Worm (Caenorhabditis elegans): ENCODE results near the gene Y47D3A.34.

Y47D3A.34 gene

ce11 chrIII:11185483-11186115, 49.1 kb downstream of the Y47D3A.34 start:
- TF ChIP-seq zag-1 (tag; optimal IDR thresholded peaks at IDR 0.05), result peak; percentile 89
- TF ChIP-seq ztf-4 (tag; optimal IDR thresholded peaks at IDR 0.05), result no peak
- peak; percentile 32 for TF ChIP-seq sem-4 (tag; optimal IDR thresholded peaks at IDR 0.05)
- TF ChIP-seq nhr-23 (tag; optimal IDR thresholded peaks at IDR 0.05), result no peak
- TF ChIP-seq unc-39 (tag; optimal IDR thresholded peaks at IDR 0.05), result no peak
- no peak for TF ChIP-seq nhr-129 (tag; optimal IDR thresholded peaks at IDR 0.05)
- no peak for TF ChIP-seq egl-27 (tag; optimal IDR thresholded peaks at IDR 0.05)
- TF ChIP-seq peb-1 (tag; optimal IDR thresholded peaks at IDR 0.05), result no peak
- TF ChIP-seq aly-2 (tag; optimal IDR thresholded peaks at IDR 0.05), result no peak
- TF ChIP-seq nhr-10 (tag; optimal IDR thresholded peaks at IDR 0.05), result no peak
- TF ChIP-seq skn-1 (tag; optimal IDR thresholded peaks at IDR 0.05), result no peak
- TF ChIP-seq lsy-2 (tag; optimal IDR thresholded peaks at IDR 0.05), result peak in 1 of 2 experiments; percentile 50
- peak; percentile 66 for TF ChIP-seq unc-55 (GFP tag; optimal IDR thresholded peaks at IDR 0.05)
- no peak for TF ChIP-seq nhr-77 (tag; optimal IDR thresholded peaks at IDR 0.05)
- no peak for TF ChIP-seq mbf-1 (tag; optimal IDR thresholded peaks at IDR 0.05)
- TF ChIP-seq dmd-4 (tag; optimal IDR thresholded peaks at IDR 0.05), result no peak
- no peak for TF ChIP-seq snpc-4 (tag; optimal IDR thresholded peaks at IDR 0.05)
- no peak for TF ChIP-seq R02D3.7 (tag; optimal IDR thresholded peaks at IDR 0.05)
- no peak for TF ChIP-seq nhr-12 (tag; optimal IDR thresholded peaks at IDR 0.05)
- no peak for TF ChIP-seq ZK546.5 (tag; optimal IDR thresholded peaks at IDR 0.05)
- peak; percentile 64 for TF ChIP-seq fos-1 (tag; optimal IDR thresholded peaks at IDR 0.05)
- TF ChIP-seq ztf-1 (GFP tag; conservative IDR thresholded peaks at IDR 0.05), result no peak
- TF ChIP-seq ama-1 (optimal IDR thresholded peaks at IDR 0.05), result no peak
- TF ChIP-seq blmp-1 (tag; optimal IDR thresholded peaks at IDR 0.05; ENCODE audit: insufficient read depth), result no peak
- peak; percentile 50 for TF ChIP-seq lin-11 (tag; optimal IDR thresholded peaks at IDR 0.05)
- TF ChIP-seq nhr-6 (tag; optimal IDR thresholded peaks at IDR 0.05), result no peak
- peak; percentile 67 for TF ChIP-seq C34F6.9 (tag; optimal IDR thresholded peaks at IDR 0.05)
- peak; percentile 40 for TF ChIP-seq Y55F3AM.14 (GFP tag; optimal IDR thresholded peaks at IDR 0.05)
- no peak for TF ChIP-seq mab-5 (tag; optimal IDR thresholded peaks at IDR 0.05)
- TF ChIP-seq unc-62 (GFP tag; optimal IDR thresholded peaks at IDR 0.05), result no peak
- no peak for TF ChIP-seq nhr-11 (tag; optimal IDR thresholded peaks at IDR 0.05)
- no peak for TF ChIP-seq nhr-25 (tag; optimal IDR thresholded peaks at IDR 0.05)
- peak; percentile 82 for TF ChIP-seq F13H6.1 (tag; optimal IDR thresholded peaks at IDR 0.05)
- no peak for TF ChIP-seq nhr-21 (tag; optimal IDR thresholded peaks at IDR 0.05)
- TF ChIP-seq lin-13 (GFP tag; optimal IDR thresholded peaks at IDR 0.05), result peak; percentile 32
- TF ChIP-seq mdl-1 (tag; optimal IDR thresholded peaks at IDR 0.05), result peak in 1 of 2 experiments; percentile 71
- TF ChIP-seq ceh-16 (tag; optimal IDR thresholded peaks at IDR 0.05), result no peak
- TF ChIP-seq ztf-11 (tag; optimal IDR thresholded peaks at IDR 0.05), result no peak
- TF ChIP-seq alr-1 (tag; optimal IDR thresholded peaks at IDR 0.05), result no peak
- peak; percentile 40 for TF ChIP-seq sma-3 (GFP tag; optimal IDR thresholded peaks at IDR 0.05)
- TF ChIP-seq gmeb-1 (tag; optimal IDR thresholded peaks at IDR 0.05), result no peak
- no peak for TF ChIP-seq lin-39 (tag; optimal IDR thresholded peaks at IDR 0.05)
- TF ChIP-seq crh-2 (tag; optimal IDR thresholded peaks at IDR 0.05), result peak; percentile 80
- TF ChIP-seq elt-1 (tag; optimal IDR thresholded peaks at IDR 0.05), result no peak
- TF ChIP-seq nhr-237 (tag; optimal IDR thresholded peaks at IDR 0.05), result no peak
- TF ChIP-seq elt-3 (tag; optimal IDR thresholded peaks at IDR 0.05), result no peak
- TF ChIP-seq sma-9 (GFP tag; optimal IDR thresholded peaks at IDR 0.05), result peak; percentile 58
- TF ChIP-seq sma-9 (tag; optimal IDR thresholded peaks at IDR 0.05), result no peak
- TF ChIP-seq ceh-82 (tag; optimal IDR thresholded peaks at IDR 0.05), result no peak

Data from whole organism, L2 larva.